Fruit fly (Drosophila melanogaster): ENCODE results near the gene sgg.

- TF ChIP-seq Dp (GFP tag; optimal IDR thresholded peaks at IDR 0.05) (no peak), CG6175 (GFP tag; IDR thresholded peaks at IDR 0.05) (no peak), CG6791 (GFP tag; IDR thresholded peaks at IDR 0.05; ENCODE audit: partially characterized antibody) (no peak), CG17912 (GFP tag; optimal IDR thresholded peaks at IDR 0.05) (no peak), wdn (GFP tag; IDR thresholded peaks at IDR 0.05) (no peak), MESR4 (GFP tag; optimal IDR thresholded peaks at IDR 0.05) (no peak), bsh (GFP tag; optimal IDR thresholded peaks at IDR 0.05) (no peak)
These were observed 1.4 kb downstream of the sgg start for dm6 chrX:2635075-2635643.

Measured in whole organism, embryonic.